Worm (Caenorhabditis elegans) whole organism, L3 larva: ENCODE results near the gene T09D3.3.

Source experiments
- ceh-28 ChIP-seq: fragments of 150-350 bp; optimal IDR thresholded peaks from 2 replicates; lab custom pipeline; 2014; ENCODE audit warnings: missing biosample characterization, missing genetic modification reagents, missing genetic modification characterization
- elt-3 ChIP-seq, 3 experiments: fragments of 150-350 bp in 1 of 3; sonication (generic microtip) in 2 of 3; optimal IDR thresholded peaks; 2 replicates in 2 of 3; 4 replicates in 1 of 3; lab custom pipeline; 2014 to 2017; ENCODE audit warnings: missing biosample characterization in 3 of 3, missing genetic modification characterization in 3 of 3
- fkh-10 ChIP-seq: sonication (generic microtip); optimal IDR thresholded peaks from 2 replicates; lab custom pipeline; 2017; ENCODE audit warnings: missing biosample characterization, missing genetic modification reagents, missing genetic modification characterization
- nhr-11 ChIP-seq: fragments of 150-350 bp; optimal IDR thresholded peaks from 2 replicates; lab custom pipeline; 2014; ENCODE audit warnings: missing biosample characterization, missing genetic modification characterization
- snpc-4 ChIP-seq: fragments of 150-350 bp; optimal IDR thresholded peaks from 2 replicates; lab custom pipeline; 2014; ENCODE audit warnings: missing biosample characterization, missing genetic modification characterization
- tbx-2 ChIP-seq: sonication (generic microtip); optimal IDR thresholded peaks from 2 replicates; lab custom pipeline; 2016; ENCODE audit warnings: mild to moderate bottlenecking, missing genetic modification characterization, missing compliant biosample characterization
- unc-39 ChIP-seq: sonication (generic microtip); optimal IDR thresholded peaks from 4 replicates; lab custom pipeline; 2017; ENCODE audit warnings: missing biosample characterization, missing genetic modification characterization
- unc-62 ChIP-seq: fragments of 150-350 bp; sonication (generic microtip); optimal IDR thresholded peaks from 4 replicates; lab custom pipeline; 2014; ENCODE audit warnings: missing biosample characterization, missing genetic modification reagents, missing genetic modification characterization
- zag-1 ChIP-seq: fragments of 150-350 bp; optimal IDR thresholded peaks from 2 replicates; lab custom pipeline; 2014; ENCODE audit warnings: missing biosample characterization, missing genetic modification characterization
- ztf-11 ChIP-seq: fragments of 150-350 bp; optimal IDR thresholded peaks from 2 replicates; lab custom pipeline; 2014; ENCODE audit warnings: missing biosample characterization, missing genetic modification characterization

DNA sequence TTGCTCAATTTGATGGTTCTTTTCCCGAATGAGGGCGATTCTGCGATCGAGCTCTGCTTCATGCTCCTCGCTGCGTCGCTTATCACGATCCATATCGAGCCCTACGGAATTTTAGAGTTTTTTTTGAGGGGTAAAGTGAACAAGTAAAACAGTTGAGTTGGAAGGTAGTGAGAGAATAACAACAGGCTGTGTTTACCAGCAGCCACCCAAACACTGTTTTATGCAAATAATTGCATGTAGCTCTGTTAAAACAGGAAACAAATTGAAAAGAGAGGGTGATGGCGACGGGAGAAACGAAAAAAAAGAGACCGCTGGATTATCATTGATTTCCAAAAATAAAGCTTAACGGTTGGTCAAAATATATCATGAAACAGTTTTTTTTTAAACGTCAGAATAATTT, 21.1 kb downstream of the T09D3.3 start, which contains the start of gene C10G8.8:
- TF ChIP-seq tbx-2 (tag; lab: Kevin White, UChicago) (no peak), ceh-28 (tag; lab: Kevin White, UChicago) (no peak), elt-3 (tag; optimal IDR thresholded peaks at IDR 0.05; lab: Kevin White, UChicago) (no peak), snpc-4 (tag; lab: Kevin White, UChicago) (no peak), fkh-10 (GFP tag; lab: Kevin White, UChicago) (no peak), ztf-11 (no peak), nhr-11 (tag; lab: Kevin White, UChicago) (no peak), zag-1 (no peak), unc-62 (GFP tag; lab: Kevin White, UChicago) (no peak), unc-39 (no peak)
